Worm (Caenorhabditis elegans) whole organism, L3 larva: Measurements from ENCODE around the gene Y44A6B.3.

Source experiments
- ama-1 ChIP-seq: fragments of 150-350 bp; optimal IDR thresholded peaks from 2 replicates; lab custom pipeline; 2018
- lsy-12 ChIP-seq: sonication (generic microtip); optimal IDR thresholded peaks from 2 replicates; lab custom pipeline; 2016; ENCODE audit warnings: mild to moderate bottlenecking, missing genetic modification characterization, missing compliant biosample characterization
- nhr-11 ChIP-seq: fragments of 150-350 bp; optimal IDR thresholded peaks from 2 replicates; lab custom pipeline; 2014; ENCODE audit warnings: missing biosample characterization, missing genetic modification characterization
- nhr-12 ChIP-seq: fragments of 150-350 bp; optimal IDR thresholded peaks from 2 replicates; lab custom pipeline; 2014; ENCODE audit warnings: missing biosample characterization, missing genetic modification characterization
- nhr-237 ChIP-seq: fragments of 150-350 bp; optimal IDR thresholded peaks from 2 replicates; lab custom pipeline; 2014; ENCODE audit warnings: missing biosample characterization, missing genetic modification characterization
- nhr-28 ChIP-seq: fragments of 150-350 bp; optimal IDR thresholded peaks from 2 replicates; lab custom pipeline; 2014; ENCODE audit warnings: missing biosample characterization, missing genetic modification characterization
- pha-4 ChIP-seq: fragments of 150-350 bp; optimal IDR thresholded peaks from 2 replicates; lab custom pipeline; 2014; ENCODE audit warnings: missing biosample characterization, missing genetic modification reagents, missing genetic modification characterization
- snpc-4 ChIP-seq: fragments of 150-350 bp; optimal IDR thresholded peaks from 2 replicates; lab custom pipeline; 2014; ENCODE audit warnings: missing biosample characterization, missing genetic modification characterization

DNA sequence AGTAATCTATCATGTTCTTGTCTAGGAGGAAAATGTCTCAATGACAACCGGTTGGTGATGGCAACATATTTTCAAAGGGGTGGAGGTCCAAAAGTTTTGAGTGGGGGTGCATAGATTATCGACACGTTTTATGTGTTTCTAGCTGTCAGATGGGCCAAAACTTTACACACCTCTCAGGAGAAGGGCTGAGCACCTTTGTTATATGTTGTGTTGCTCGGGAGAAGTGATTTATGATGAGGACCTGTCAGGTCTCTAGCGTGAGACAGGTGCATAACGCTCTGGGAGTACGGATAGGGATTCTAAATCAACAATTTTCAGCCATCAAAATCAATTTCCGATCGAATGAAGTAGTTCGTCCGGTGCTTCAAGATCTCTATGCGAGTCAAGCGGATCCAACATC, 18.4 kb upstream of the Y44A6B.3 start:
- TF ChIP-seq pha-4, result no peak
- TF ChIP-seq nhr-237 (tag; lab: Kevin White, UChicago), result no peak
- TF ChIP-seq nhr-11, result no peak
- no peak for TF ChIP-seq lsy-12 (tag; lab: Kevin White, UChicago)
- no peak for TF ChIP-seq nhr-28
- TF ChIP-seq ama-1 (lab: Kevin White, UChicago), result no peak
- no peak for TF ChIP-seq snpc-4
- TF ChIP-seq nhr-12 (tag; lab: Kevin White, UChicago), result no peak
